Worm (Caenorhabditis elegans) whole organism, late embryonic: ENCODE results near the gene pigg-1.

ENCODE experiments used
- C08G9.2 ChIP-seq: sonication (generic microtip); optimal IDR thresholded peaks from 2 replicates; lab custom pipeline; 2016; ENCODE audit warnings: mild to moderate bottlenecking, missing genetic modification characterization, moderate library complexity, missing compliant biosample characterization
- F13H6.1 ChIP-seq: sonication (generic microtip); optimal IDR thresholded peaks from 2 replicates; lab custom pipeline; 2016; ENCODE audit warnings: missing genetic modification characterization, missing compliant biosample characterization
- T23F11.4 ChIP-seq: fragments of 200-800 bp; sonication (Bioruptor generic); optimal IDR thresholded peaks from 2 replicates; lab custom pipeline; 2018; ENCODE audit warnings: mild to moderate bottlenecking, missing genetic modification characterization, missing compliant biosample characterization
- Y22D7AL.16 ChIP-seq: sonication (generic microtip); optimal IDR thresholded peaks from 2 replicates; lab custom pipeline; 2016; ENCODE audit warnings: missing genetic modification characterization, missing compliant biosample characterization
- ahr-1 ChIP-seq: sonication (generic microtip); optimal IDR thresholded peaks from 2 replicates; lab custom pipeline; 2016; ENCODE audit warnings: missing genetic modification characterization, missing compliant biosample characterization
- ceh-14 ChIP-seq: sonication (generic microtip); optimal IDR thresholded peaks from 2 replicates; lab custom pipeline; 2016; ENCODE audit warnings: missing genotype, missing genetic modification characterization, missing compliant biosample characterization
- ceh-18 ChIP-seq: sonication (generic microtip); optimal IDR thresholded peaks from 2 replicates; lab custom pipeline; 2016; ENCODE audit warnings: missing genetic modification characterization, missing compliant biosample characterization
- ceh-19 ChIP-seq: fragments of 200-800 bp; sonication (Bioruptor generic); optimal IDR thresholded peaks from 2 replicates; lab custom pipeline; 2018; ENCODE audit warnings: mild to moderate bottlenecking, missing genetic modification characterization, missing compliant biosample characterization
- ceh-22 ChIP-seq: sonication (generic microtip); optimal IDR thresholded peaks from 2 replicates; lab custom pipeline; 2017; ENCODE audit warnings: missing biosample characterization, missing genetic modification characterization
- ceh-24 ChIP-seq: sonication (generic microtip); optimal IDR thresholded peaks from 2 replicates; lab custom pipeline; 2016; ENCODE audit warnings: mild to moderate bottlenecking, missing genetic modification characterization, missing compliant biosample characterization
- ceh-48 ChIP-seq: sonication (generic microtip); optimal IDR thresholded peaks from 2 replicates; lab custom pipeline; 2016; ENCODE audit warnings: missing genetic modification characterization, inconsistent platforms, missing compliant biosample characterization
- ceh-6 ChIP-seq: fragments of 200-800 bp; sonication (Bioruptor generic); optimal IDR thresholded peaks from 2 replicates; lab custom pipeline; 2018; ENCODE audit warnings: mild to moderate bottlenecking, missing genetic modification characterization, missing compliant biosample characterization
- dmd-4 ChIP-seq: sonication (generic microtip); optimal IDR thresholded peaks from 2 replicates; lab custom pipeline; 2016; ENCODE audit warnings: borderline replicate concordance, missing genetic modification characterization, missing compliant biosample characterization
- dve-1 ChIP-seq: sonication (generic microtip); optimal IDR thresholded peaks from 2 replicates; lab custom pipeline; 2017; ENCODE audit warnings: antibody characterized with exemption, mild to moderate bottlenecking, missing genetic modification characterization, missing compliant biosample characterization
- elt-2 ChIP-seq: sonication (generic microtip); optimal IDR thresholded peaks from 2 replicates; lab custom pipeline; 2016; ENCODE audit warnings: missing genetic modification reagents, missing genetic modification characterization, missing compliant biosample characterization
- elt-4 ChIP-seq: sonication (generic microtip); optimal IDR thresholded peaks from 2 replicates; lab custom pipeline; 2016; ENCODE audit warnings: missing genetic modification characterization, missing compliant biosample characterization
- fax-1 ChIP-seq: sonication (generic microtip); optimal IDR thresholded peaks from 2 replicates; lab custom pipeline; 2016; ENCODE audit warnings: missing genotype, missing genetic modification characterization, missing compliant biosample characterization
- fkh-6 ChIP-seq: sonication (generic microtip); optimal IDR thresholded peaks from 2 replicates; lab custom pipeline; 2016; ENCODE audit warnings: missing genetic modification characterization, missing compliant biosample characterization
- hlh-15 ChIP-seq: sonication (generic microtip); optimal IDR thresholded peaks from 2 replicates; lab custom pipeline; 2016; ENCODE audit warnings: missing genetic modification characterization, missing compliant biosample characterization
- hlh-30 ChIP-seq: sonication (generic microtip); optimal IDR thresholded peaks from 2 replicates; lab custom pipeline; 2017; ENCODE audit warnings: antibody characterized with exemption, missing genetic modification characterization, missing compliant biosample characterization; ENCODE audit not compliant: insufficient read depth
- hlh-6 ChIP-seq: sonication (generic microtip); optimal IDR thresholded peaks from 2 replicates; lab custom pipeline; 2016; ENCODE audit warnings: missing genotype, missing genetic modification characterization, missing compliant biosample characterization
- lim-6 ChIP-seq: sonication (generic microtip); optimal IDR thresholded peaks from 2 replicates; lab custom pipeline; 2016; ENCODE audit warnings: missing genetic modification characterization, missing compliant biosample characterization
- madf-2 ChIP-seq: sonication (generic microtip); optimal IDR thresholded peaks from 2 replicates; lab custom pipeline; 2017; ENCODE audit warnings: missing genetic modification characterization, missing compliant biosample characterization
- nhr-11 ChIP-seq: fragments of 150-350 bp; optimal IDR thresholded peaks from 2 replicates; lab custom pipeline; 2014; ENCODE audit warnings: missing biosample characterization, missing genetic modification characterization
- pag-3 ChIP-seq: sonication (generic microtip); optimal IDR thresholded peaks from 2 replicates; lab custom pipeline; 2016; ENCODE audit warnings: missing compliant biosample characterization, missing genetic modification characterization, borderline replicate concordance
- pha-4 ChIP-seq: fragments of 150-350 bp; optimal IDR thresholded peaks from 2 replicates; lab custom pipeline; 2018; ENCODE audit warnings: missing biosample characterization, missing genetic modification reagents, missing genetic modification characterization
- pros-1 ChIP-seq: fragments of 150-350 bp; optimal IDR thresholded peaks from 2 replicates; lab custom pipeline; 2014; ENCODE audit warnings: missing biosample characterization, missing genetic modification reagents, missing genetic modification characterization
- ref-2 ChIP-seq: sonication (generic microtip); optimal IDR thresholded peaks from 2 replicates; lab custom pipeline; 2016; ENCODE audit warnings: missing genetic modification characterization, missing compliant biosample characterization
- rnt-1 ChIP-seq: sonication (generic microtip); optimal IDR thresholded peaks from 2 replicates; lab custom pipeline; 2016; ENCODE audit warnings: missing genetic modification characterization, missing compliant biosample characterization
- sdc-2 ChIP-seq: sonication (generic microtip); optimal IDR thresholded peaks from 2 replicates; lab custom pipeline; 2016; ENCODE audit warnings: missing genotype, missing genetic modification characterization, missing compliant biosample characterization
- sox-2 ChIP-seq: fragments of 200-800 bp; sonication (Bioruptor generic); IDR thresholded peaks from 2 replicates; pipeline ENCODE4 v1.3.6; 2022; ENCODE audit warnings: missing genetic modification reagents, missing genetic modification characterization, missing compliant biosample characterization
- syd-9 ChIP-seq: sonication (generic microtip); optimal IDR thresholded peaks from 2 replicates; lab custom pipeline; 2016; ENCODE audit warnings: mild to moderate bottlenecking, missing genetic modification characterization, moderate library complexity, missing compliant biosample characterization
- tbx-2 ChIP-seq: sonication (generic microtip); optimal IDR thresholded peaks from 2 replicates; lab custom pipeline; 2016; ENCODE audit warnings: missing genetic modification characterization, missing compliant biosample characterization
- unc-42 ChIP-seq: sonication (generic microtip); optimal IDR thresholded peaks from 2 replicates; lab custom pipeline; 2016; ENCODE audit warnings: missing genotype, missing genetic modification characterization, missing compliant biosample characterization

Gene pigg-1

DNA sequence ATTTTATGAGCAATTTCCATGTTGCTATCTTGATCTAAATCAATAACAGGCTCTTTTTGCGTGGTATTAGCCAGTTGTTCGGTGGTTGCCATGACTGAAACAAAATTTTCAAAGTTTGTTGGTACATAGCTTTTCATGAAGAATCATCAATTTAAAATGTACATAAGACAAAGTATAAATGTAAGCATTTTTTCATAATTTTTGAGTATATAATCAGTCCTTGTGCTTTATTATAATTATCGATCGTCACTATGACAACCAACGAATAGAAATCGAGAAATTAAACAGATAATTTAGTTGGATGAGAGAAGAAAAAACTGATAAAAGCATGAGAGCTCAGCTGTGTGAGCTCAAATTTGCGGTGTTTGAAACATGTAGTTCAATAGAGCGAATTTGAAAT lies 21.8 kb upstream of the pigg-1 start, which contains the start of gene T22C8.3 (continued):
- TF ChIP-seq fkh-6 (tag; lab: Kevin White, UChicago) (no peak), elt-2 (tag; lab: Kevin White, UChicago) (no peak)

DNA sequence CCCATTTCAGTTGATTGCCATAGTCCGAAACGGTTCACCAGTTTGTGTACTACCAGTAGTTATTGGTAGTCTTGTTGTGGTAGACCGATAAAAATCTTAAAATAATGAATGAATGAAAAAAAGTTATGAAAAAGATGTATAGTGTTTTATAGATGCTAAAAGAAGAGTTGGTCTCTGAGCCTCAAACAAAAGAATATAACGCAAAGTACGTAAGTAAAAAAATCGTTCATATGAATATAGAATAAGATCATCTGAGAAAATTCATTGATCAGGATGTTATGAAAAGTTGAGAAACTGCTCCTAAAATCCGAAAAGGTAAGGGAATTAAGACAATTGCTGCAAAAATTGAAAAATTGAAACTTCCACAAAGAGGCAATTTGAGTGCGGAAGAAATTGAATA lies 17.5 kb upstream of the pigg-1 start, which contains the start of gene chhy-1:
Gene chhy-1, minus strand, starts transcription at position 101 of the 400 bp plus-strand sequence.
- TF ChIP-seq lim-6 (tag; lab: Kevin White, UChicago) (no peak), hlh-30 (tag; lab: Kevin White, UChicago) (no peak), pros-1 (tag; lab: Kevin White, UChicago) (no peak), T23F11.4 (GFP tag; lab: Kevin White, UChicago) (no peak)

DNA sequence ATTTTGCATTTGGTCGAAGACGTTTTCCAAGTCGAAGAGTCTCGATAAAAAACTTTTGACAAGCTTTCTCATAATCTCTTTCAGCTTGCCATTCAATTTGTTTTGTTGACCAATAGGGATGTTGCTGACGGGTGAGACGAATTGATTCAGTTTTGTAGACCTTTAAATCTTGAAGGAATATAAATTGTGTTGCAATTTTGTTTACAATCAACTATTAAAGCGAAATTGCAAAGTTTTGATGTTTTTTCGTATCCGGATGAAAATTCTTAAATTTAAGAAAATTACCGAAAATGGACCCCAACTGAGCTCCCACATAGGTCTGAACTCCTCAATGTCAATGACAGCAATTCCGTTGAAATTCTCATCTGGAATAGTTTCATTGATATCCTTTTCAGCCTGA lies 16.1 kb upstream of the pigg-1 start:
- TF ChIP-seq sox-2 = no peak

- TF ChIP-seq Y22D7AL.16 (no peak), dmd-4 (tag; lab: Kevin White, UChicago) (no peak), rnt-1 (tag; lab: Kevin White, UChicago) (no peak), ahr-1 (tag; lab: Kevin White, UChicago) (no peak), F13H6.1 (tag; lab: Kevin White, UChicago) (no peak), ceh-6 (GFP tag; lab: Kevin White, UChicago) (no peak), hlh-6 (no peak)
Observed at ce11 chrII:8612470-8612869, 12.4 kb upstream of the pigg-1 start, which contains the start of gene T22C8.1. Gene T22C8.1 (plus strand): TSS chrII:8612770.

ce11 chrII:8611330-8611729 lies 11.3 kb upstream of the pigg-1 start:
- TF ChIP-seq C08G9.2 (tag; lab: Kevin White, UChicago) (no peak), sox-2 (no peak), unc-42 (tag; lab: Kevin White, UChicago) (peak; percentile 53), ceh-48 (tag; lab: Kevin White, UChicago) (no peak)

DNA sequence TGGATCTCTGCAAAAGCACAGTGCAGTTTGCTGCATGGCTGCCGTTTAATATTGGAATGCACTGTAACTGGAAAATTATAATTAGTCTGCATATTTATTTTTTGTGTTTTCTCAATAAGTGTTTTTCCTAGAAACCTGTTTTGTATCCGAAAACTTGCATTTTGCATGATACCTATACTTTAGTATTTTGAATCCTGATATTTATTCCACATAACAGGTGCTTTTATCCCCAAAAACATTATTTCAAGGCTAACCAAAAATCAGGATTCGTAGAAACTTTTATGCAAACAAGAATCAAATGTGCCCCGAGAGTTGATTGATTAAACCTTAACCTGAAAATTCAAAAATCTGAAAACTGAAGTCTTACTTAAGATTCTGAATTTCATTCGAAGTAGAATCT lies 10.5 kb upstream of the pigg-1 start:
- TF ChIP-seq syd-9 (tag; lab: Kevin White, UChicago) (no peak), ceh-48 (tag; lab: Kevin White, UChicago) (no peak), ceh-14 (no peak), ceh-24 (no peak), hlh-30 (tag; lab: Kevin White, UChicago) (no peak), pag-3 (no peak), hlh-15 (tag; lab: Kevin White, UChicago) (no peak), C08G9.2 (tag; lab: Kevin White, UChicago) (no peak), lim-6 (tag; lab: Kevin White, UChicago) (no peak), nhr-11 (tag; lab: Kevin White, UChicago) (no peak), elt-4 (tag; lab: Kevin White, UChicago) (no peak), ceh-19 (GFP tag; lab: Kevin White, UChicago) (no peak), dve-1 (tag; lab: Kevin White, UChicago) (no peak), tbx-2 (tag; lab: Kevin White, UChicago) (no peak), ceh-18 (no peak)
- TF ChIP-seq, all 69 proteins: peak for 0

- TF ChIP-seq ref-2 (no peak), pag-3 (no peak), pha-4 (tag; lab: Kevin White, UChicago) (no peak), ceh-18 (no peak), fax-1 (tag; lab: Kevin White, UChicago) (no peak), ceh-22 (tag; lab: Kevin White, UChicago) (no peak), T23F11.4 (GFP tag; lab: Kevin White, UChicago) (no peak), sdc-2 (tag; lab: Kevin White, UChicago) (no peak), sox-2 (no peak), Y22D7AL.16 (no peak), madf-2 (no peak)
Observed at ce11 chrII:8610085-8610484, 10.0 kb upstream of the pigg-1 start, which contains the start of gene F28C6.9. Gene F28C6.9 (minus strand): TSS chrII:8610185.
